Fruit fly (Drosophila melanogaster): ENCODE data around the gene CG43335.
A peak's percentile ranks its signal among the peaks of the same experiment; 100 is the strongest.

The CG43335 gene

dm6 chr3R:15676186-15677073 is 41.2 kb downstream of the CG43335 start:
- TF ChIP-seq dmrt11E (tag; optimal IDR thresholded peaks at IDR 0.05) (peak; percentile 69), CHES-1-like (GFP tag; optimal IDR thresholded peaks at IDR 0.05) (no peak), Hmr (GFP tag; optimal IDR thresholded peaks at IDR 0.05) (peak; percentile 27), oc (tag; optimal IDR thresholded peaks at IDR 0.05) (peak; percentile 37), ab (GFP tag; optimal IDR thresholded peaks at IDR 0.05) (no peak), Myb (GFP tag; optimal IDR thresholded peaks at IDR 0.05) (peak; percentile 23), ara (GFP tag; IDR thresholded peaks at IDR 0.05) (peak; percentile 68; the same call in 1 of the 2 replicates), CG4730 (GFP tag; IDR thresholded peaks at IDR 0.05) (peak; percentile 43; the same call in 1 of the 2 replicates), CG31441 (GFP tag; IDR thresholded peaks at IDR 0.05) (peak; percentile 75), H2.0 (GFP tag; IDR thresholded peaks at IDR 0.05) (peak; percentile 39; the same call in 1 of the 2 replicates), gsb (GFP tag; IDR thresholded peaks at IDR 0.05) (no peak), tio (GFP tag; optimal IDR thresholded peaks at IDR 0.05) (peak; percentile 53), ham (GFP tag; IDR thresholded peaks at IDR 0.05) (no peak), CG10366 (GFP tag; IDR thresholded peaks at IDR 0.05) (peak; percentile 47), B-H1 (GFP tag; IDR thresholded peaks at IDR 0.05) (peak; percentile 16; the same call in 1 of the 3 replicates), Hmx (GFP tag; optimal IDR thresholded peaks at IDR 0.05) (peak; percentile 5), gce (GFP tag; IDR thresholded peaks at IDR 0.05) (0 out of 3 replicates have a peak, but pooled peaks have one; percentile 61), CG12659 (GFP tag; optimal IDR thresholded peaks at IDR 0.05) (peak; percentile 28), rib (GFP tag; IDR thresholded peaks at IDR 0.05) (no peak), vvl (GFP tag; IDR thresholded peaks at IDR 0.05) (peak; percentile 40; the same call in 1 of the 2 replicates), org-1 (GFP tag; optimal IDR thresholded peaks at IDR 0.05) (peak; percentile 46), zf30C (GFP tag; optimal IDR thresholded peaks at IDR 0.05) (peak; percentile 30), CG9817 (tag; optimal IDR thresholded peaks at IDR 0.05) (peak; percentile 12), CG17361 (GFP tag; IDR thresholded peaks at IDR 0.05) (peak; percentile 60; the same call in 2 of the 3 replicates), bsh (GFP tag; optimal IDR thresholded peaks at IDR 0.05) (peak in 1 of 2 experiments; percentile 86), mld (GFP tag; IDR thresholded peaks at IDR 0.05; ENCODE audit: partially characterized antibody) (no peak), CG10431 (GFP tag; optimal IDR thresholded peaks at IDR 0.05) (peak; percentile 22), Antp (GFP tag; optimal IDR thresholded peaks at IDR 0.05) (peak; percentile 3), YL-1 (GFP tag; optimal IDR thresholded peaks at IDR 0.05) (peak; percentile 28), CG10462 (GFP tag; optimal IDR thresholded peaks at IDR 0.05) (peak; percentile 38), ATbp (GFP tag; optimal IDR thresholded peaks at IDR 0.05) (peak; percentile 79), Vsx1 (GFP tag; optimal IDR thresholded peaks at IDR 0.05) (peak; percentile 65), CG14441 (GFP tag; IDR thresholded peaks at IDR 0.05) (peak; percentile 49), pros (GFP tag; optimal IDR thresholded peaks at IDR 0.05) (no peak), CG14710 (tag; optimal IDR thresholded peaks at IDR 0.05) (peak; percentile 28), CG16863 (GFP tag; optimal IDR thresholded peaks at IDR 0.05) (peak; percentile 42), CG33557 (GFP tag; optimal IDR thresholded peaks at IDR 0.05) (peak; percentile 80), CG9876 (GFP tag; optimal IDR thresholded peaks at IDR 0.05) (no peak), Pdp1 (GFP tag; optimal IDR thresholded peaks at IDR 0.05) (peak in 1 of 2 experiments; percentile 56), CG12219 (GFP tag; optimal IDR thresholded peaks at IDR 0.05) (peak; percentile 55), CG14014 (GFP tag; IDR thresholded peaks at IDR 0.05) (0 out of 2 replicates have a peak, but pooled peaks have one; percentile 6), CG1529 (GFP tag; optimal IDR thresholded peaks at IDR 0.05) (peak; percentile 59), Mrtf (GFP tag; IDR thresholded peaks at IDR 0.05) (peak; percentile 21; the same call in 1 of the 3 replicates), sens-2 (GFP tag; IDR thresholded peaks at IDR 0.05) (peak; percentile 57; the same call in 1 of the 2 replicates), Xrp1 (GFP tag; IDR thresholded peaks at IDR 0.05) (peak; percentile 75), az2 (GFP tag; optimal IDR thresholded peaks at IDR 0.05) (peak; percentile 61), E2f2 (GFP tag; IDR thresholded peaks at IDR 0.05) (0 out of 2 replicates have a peak, but pooled peaks have one; percentile 17), zfh1 (GFP tag; IDR thresholded peaks at IDR 0.05) (peak; percentile 74)
